Comparison of ENCODE assay signal across 4 worm cellular contexts in the genomic region with DNA sequence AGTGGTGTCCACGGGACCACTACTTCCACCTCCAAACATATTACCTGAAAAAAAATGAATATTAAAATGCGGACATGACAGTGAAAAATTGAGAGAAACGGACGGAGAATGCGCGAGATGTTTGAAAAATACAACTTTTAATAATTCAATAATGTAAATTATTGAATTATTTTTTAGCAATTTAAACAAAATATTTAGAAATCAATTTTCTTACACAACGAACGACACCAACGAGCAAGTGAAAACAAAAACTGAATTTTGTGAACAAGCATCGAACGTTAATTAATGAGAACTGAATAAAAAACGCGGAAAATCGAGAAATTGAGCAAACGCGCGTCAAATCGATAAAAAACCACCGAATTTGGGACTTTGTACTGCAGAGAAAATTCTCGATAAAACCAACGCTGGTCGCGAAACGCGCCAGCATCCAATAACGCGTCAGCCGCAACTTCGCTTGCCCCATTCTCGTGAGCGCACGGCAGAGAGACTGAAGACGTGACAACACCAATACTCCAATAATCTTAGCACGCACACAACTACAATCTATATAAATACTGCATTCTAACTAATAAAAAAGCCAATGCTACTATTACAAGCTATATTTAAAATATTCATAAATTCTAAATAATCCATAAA.
A peak's percentile ranks its signal among the peaks of the same experiment; 100 is the strongest.
TF ChIP-seq lines count a peak whose summit lies in the region.

A gene (minus strand): TSS at position 51 of the 636 bp plus-strand sequence.
A gene (plus strand): TSS at position 447 of the 636 bp plus-strand sequence.

TF ChIP-seq in whole organism, L2 larva, 48 proteins besides CTCF, POLR2A, EP300 and RAD21 (continued from another document):
- TF ChIP-seq nhr-10 (tag; optimal IDR thresholded peaks at IDR 0.05; lab: Kevin White, UChicago) (peak; percentile 42), ceh-16 (tag; optimal IDR thresholded peaks at IDR 0.05; lab: Kevin White, UChicago) (peak; percentile 61), zag-1 (tag; optimal IDR thresholded peaks at IDR 0.05; lab: Kevin White, UChicago) (peak; percentile 43), Y55F3AM.14 (GFP tag; optimal IDR thresholded peaks at IDR 0.05; lab: Kevin White, UChicago) (peak; percentile 99), snpc-4 (tag; optimal IDR thresholded peaks at IDR 0.05; lab: Kevin White, UChicago) (peak; percentile 74), skn-1 (tag; optimal IDR thresholded peaks at IDR 0.05; lab: Kevin White, UChicago) (no peak), unc-55 (GFP tag; optimal IDR thresholded peaks at IDR 0.05; lab: Kevin White, UChicago) (peak; percentile 95), sma-3 (GFP tag; optimal IDR thresholded peaks at IDR 0.05; lab: Kevin White, UChicago) (peak; percentile 90), ZK546.5 (tag; optimal IDR thresholded peaks at IDR 0.05; lab: Kevin White, UChicago) (no peak), nhr-77 (tag; optimal IDR thresholded peaks at IDR 0.05; lab: Kevin White, UChicago) (no peak), unc-62 (GFP tag; optimal IDR thresholded peaks at IDR 0.05; lab: Kevin White, UChicago) (peak; percentile 22), lin-39 (tag; optimal IDR thresholded peaks at IDR 0.05; lab: Kevin White, UChicago) (no peak), nhr-21 (tag; optimal IDR thresholded peaks at IDR 0.05; lab: Kevin White, UChicago) (peak; percentile 81), ztf-11 (tag; optimal IDR thresholded peaks at IDR 0.05; lab: Kevin White, UChicago) (no peak), sem-4 (tag; optimal IDR thresholded peaks at IDR 0.05; lab: Kevin White, UChicago) (peak; percentile 84), lin-11 (tag; optimal IDR thresholded peaks at IDR 0.05; lab: Kevin White, UChicago) (peak; percentile 97), elt-1 (tag; optimal IDR thresholded peaks at IDR 0.05; lab: Kevin White, UChicago) (no peak), gmeb-1 (tag; optimal IDR thresholded peaks at IDR 0.05; lab: Kevin White, UChicago) (peak; percentile 90), dmd-4 (tag; optimal IDR thresholded peaks at IDR 0.05; lab: Kevin White, UChicago) (no peak), fos-1 (tag; optimal IDR thresholded peaks at IDR 0.05; lab: Kevin White, UChicago) (peak; percentile 49), sma-9 (GFP tag; optimal IDR thresholded peaks at IDR 0.05; lab: Kevin White, UChicago) (peak; percentile 91), sma-9 (tag; optimal IDR thresholded peaks at IDR 0.05; lab: Kevin White, UChicago) (no peak), mdl-1 (tag; optimal IDR thresholded peaks at IDR 0.05; lab: Kevin White, UChicago) (peak in 1 of 2 experiments; percentile 68), crh-2 (tag; optimal IDR thresholded peaks at IDR 0.05; lab: Kevin White, UChicago) (peak; percentile 93), elt-3 (tag; optimal IDR thresholded peaks at IDR 0.05; lab: Kevin White, UChicago) (no peak), F13H6.1 (tag; optimal IDR thresholded peaks at IDR 0.05; lab: Kevin White, UChicago) (peak; percentile 88)

TF ChIP-seq in whole organism, L4 larva, 104 proteins besides CTCF, POLR2A, EP300 and RAD21 (continued from another document and continues in another):
- TF ChIP-seq madf-9 (GFP tag; conservative IDR thresholded peaks at IDR 0.05; lab: Robert Waterston, UW) = peak; percentile 65
- peak; percentile 95 for TF ChIP-seq nhr-102 (tag; optimal IDR thresholded peaks at IDR 0.05; lab: Kevin White, UChicago)
- TF ChIP-seq dmd-8 (GFP tag; IDR thresholded peaks at IDR 0.05; lab: Robert Waterston, UW) = peak; percentile 64; the same call in 1 of the 2 replicates
- TF ChIP-seq daf-16 (GFP tag; optimal IDR thresholded peaks at IDR 0.05; lab: Kevin White, UChicago) = peak in 1 of 2 experiments; percentile 66
- TF ChIP-seq daf-16 (tag; optimal IDR thresholded peaks at IDR 0.05; lab: Kevin White, UChicago) = peak; percentile 73
- no peak for TF ChIP-seq lin-39 (tag; optimal IDR thresholded peaks at IDR 0.05; lab: Kevin White, UChicago)
- TF ChIP-seq nhr-76 (tag; optimal IDR thresholded peaks at IDR 0.05; lab: Kevin White, UChicago) = no peak
- TF ChIP-seq ctbp-1 (GFP tag; IDR thresholded peaks at IDR 0.05; lab: Robert Waterston, UW) = peak; percentile 93
- no peak for TF ChIP-seq nhr-111 (GFP tag; optimal IDR thresholded peaks at IDR 0.05; lab: Kevin White, UChicago)
- TF ChIP-seq lin-13 (GFP tag; optimal IDR thresholded peaks at IDR 0.05; lab: Kevin White, UChicago) = peak; percentile 89
- peak in 1 of 2 experiments; percentile 98 for TF ChIP-seq unc-62 (GFP tag; optimal IDR thresholded peaks at IDR 0.05 in 1 of 2; lab: Kevin White, UChicago)
- no peak for TF ChIP-seq unc-62 (tag; optimal IDR thresholded peaks at IDR 0.05; lab: Kevin White, UChicago)
- peak; percentile 91 for TF ChIP-seq lin-38 (GFP tag; IDR thresholded peaks at IDR 0.05; lab: Robert Waterston, UW)
- peak; percentile 81 for TF ChIP-seq ztf-7 (tag; optimal IDR thresholded peaks at IDR 0.05; lab: Kevin White, UChicago)
- peak; percentile 79 for TF ChIP-seq mxl-3 (GFP tag; optimal IDR thresholded peaks at IDR 0.05; lab: Kevin White, UChicago)
- 0 out of 2 replicates have a peak, but pooled peaks have one; percentile 58 for TF ChIP-seq dmd-9 (GFP tag; IDR thresholded peaks at IDR 0.05; lab: Robert Waterston, UW)
- peak; percentile 66 for TF ChIP-seq unc-130 (GFP tag; optimal IDR thresholded peaks at IDR 0.05; lab: Kevin White, UChicago)
- TF ChIP-seq daf-12 (tag; optimal IDR thresholded peaks at IDR 0.05; lab: Kevin White, UChicago) = no peak
- no peak for TF ChIP-seq ces-1 (GFP tag; optimal IDR thresholded peaks at IDR 0.05; lab: Kevin White, UChicago)
- TF ChIP-seq aly-2 (tag; optimal IDR thresholded peaks at IDR 0.05; lab: Kevin White, UChicago) = no peak
- TF ChIP-seq mdl-1 (tag; optimal IDR thresholded peaks at IDR 0.05; lab: Kevin White, UChicago) = peak in 1 of 2 experiments; percentile 52
- TF ChIP-seq ceh-20 (GFP tag; IDR thresholded peaks at IDR 0.05; lab: Robert Waterston, UW) = peak; percentile 94
- peak; percentile 50; the same call in 1 of the 2 replicates for TF ChIP-seq snpc-1.2 (GFP tag; IDR thresholded peaks at IDR 0.05; lab: Robert Waterston, UW)
- peak; percentile 99 for TF ChIP-seq aha-1 (tag; lab: Kevin White, UChicago)
- TF ChIP-seq vab-7 (GFP tag; IDR thresholded peaks at IDR 0.05; lab: Robert Waterston, UW) = peak; percentile 63
- TF ChIP-seq F10B5.3 (tag; optimal IDR thresholded peaks at IDR 0.05; lab: Kevin White, UChicago) = peak; percentile 75
- TF ChIP-seq ztf-11 (tag; optimal IDR thresholded peaks at IDR 0.05; lab: Kevin White, UChicago) = no peak
- peak; percentile 84 for TF ChIP-seq spr-1 (tag; optimal IDR thresholded peaks at IDR 0.05; lab: Kevin White, UChicago)
- TF ChIP-seq nhr-11 (tag; optimal IDR thresholded peaks at IDR 0.05; lab: Kevin White, UChicago) = peak; percentile 83
- TF ChIP-seq set-16 (GFP tag; IDR thresholded peaks at IDR 0.05; lab: Robert Waterston, UW) = no peak; the same call in 1 of the 2 replicates
- TF ChIP-seq zip-11 (GFP tag; IDR thresholded peaks at IDR 0.05; lab: Robert Waterston, UW) = no peak
- peak; percentile 83 for TF ChIP-seq nhr-28 (tag; optimal IDR thresholded peaks at IDR 0.05; lab: Kevin White, UChicago)
- peak; percentile 90 for TF ChIP-seq spr-3 (GFP tag; optimal IDR thresholded peaks at IDR 0.05; lab: Kevin White, UChicago)

TF ChIP-seq in whole organism, late embryonic, 69 proteins besides CTCF, POLR2A, EP300 and RAD21 (continued from another document and continues in another):
- TF ChIP-seq ceh-14 (tag; optimal IDR thresholded peaks at IDR 0.05; lab: Kevin White, UChicago) (peak; percentile 80), ztf-16 (tag; optimal IDR thresholded peaks at IDR 0.05; lab: Kevin White, UChicago) (no peak), hlh-8 (tag; optimal IDR thresholded peaks at IDR 0.05; lab: Kevin White, UChicago) (no peak), nfya-1 (tag; optimal IDR thresholded peaks at IDR 0.05; lab: Kevin White, UChicago) (peak; percentile 76), eyg-1 (tag; optimal IDR thresholded peaks at IDR 0.05; lab: Kevin White, UChicago) (no peak), hlh-15 (tag; optimal IDR thresholded peaks at IDR 0.05; lab: Kevin White, UChicago) (no peak), C08G9.2 (tag; optimal IDR thresholded peaks at IDR 0.05; lab: Kevin White, UChicago) (no peak), hlh-6 (tag; optimal IDR thresholded peaks at IDR 0.05; lab: Kevin White, UChicago) (peak; percentile 1), unc-86 (tag; optimal IDR thresholded peaks at IDR 0.05; lab: Kevin White, UChicago) (peak; percentile 61), sdc-2 (tag; optimal IDR thresholded peaks at IDR 0.05; lab: Kevin White, UChicago) (peak; percentile 18), pha-4 (tag; optimal IDR thresholded peaks at IDR 0.05; lab: Kevin White, UChicago) (no peak), ceh-19 (GFP tag; optimal IDR thresholded peaks at IDR 0.05; lab: Kevin White, UChicago) (peak; percentile 35), ceh-6 (GFP tag; optimal IDR thresholded peaks at IDR 0.05; lab: Kevin White, UChicago) (no peak), ceh-34 (tag; optimal IDR thresholded peaks at IDR 0.05; lab: Kevin White, UChicago) (peak; percentile 83), ama-1 (optimal IDR thresholded peaks at IDR 0.05; lab: Kevin White, UChicago) (no peak), C38D4.7 (GFP tag; optimal IDR thresholded peaks at IDR 0.05; lab: Kevin White, UChicago) (peak; percentile 46), sox-2 (GFP tag; IDR thresholded peaks at IDR 0.05; lab: Robert Waterston, UW) (no peak), dve-1 (tag; optimal IDR thresholded peaks at IDR 0.05; lab: Kevin White, UChicago) (peak; percentile 7), ceh-45 (GFP tag; IDR thresholded peaks at IDR 0.05; lab: Robert Waterston, UW) (peak; percentile 32; the same call in 1 of the 2 replicates), unc-55 (GFP tag; optimal IDR thresholded peaks at IDR 0.05; lab: Kevin White, UChicago) (peak; percentile 61), ceh-22 (tag; optimal IDR thresholded peaks at IDR 0.05; lab: Kevin White, UChicago) (no peak), rnt-1 (tag; optimal IDR thresholded peaks at IDR 0.05; lab: Kevin White, UChicago) (peak; percentile 30), K09A11.1 (tag; optimal IDR thresholded peaks at IDR 0.05; lab: Kevin White, UChicago; ENCODE audit: insufficient read depth) (peak; percentile 37), pax-1 (tag; optimal IDR thresholded peaks at IDR 0.05; lab: Kevin White, UChicago) (no peak), npax-4 (tag; optimal IDR thresholded peaks at IDR 0.05; lab: Kevin White, UChicago) (no peak), mec-3 (tag; optimal IDR thresholded peaks at IDR 0.05; lab: Kevin White, UChicago; ENCODE audit: borderline replicate concordance) (no peak), odd-2 (tag; optimal IDR thresholded peaks at IDR 0.05; lab: Kevin White, UChicago) (no peak), zip-5 (tag; optimal IDR thresholded peaks at IDR 0.05; lab: Kevin White, UChicago) (no peak), fkh-6 (tag; optimal IDR thresholded peaks at IDR 0.05; lab: Kevin White, UChicago) (no peak), fax-1 (tag; optimal IDR thresholded peaks at IDR 0.05; lab: Kevin White, UChicago) (no peak), nhr-232 (tag; optimal IDR thresholded peaks at IDR 0.05; lab: Kevin White, UChicago) (peak; percentile 29), pqm-1 (tag; optimal IDR thresholded peaks at IDR 0.05; lab: Kevin White, UChicago) (no peak), ceh-2 (tag; optimal IDR thresholded peaks at IDR 0.05; lab: Kevin White, UChicago) (peak; percentile 29), ttx-3 (tag; optimal IDR thresholded peaks at IDR 0.05; lab: Kevin White, UChicago) (peak; percentile 26), ceh-24 (tag; optimal IDR thresholded peaks at IDR 0.05; lab: Kevin White, UChicago) (no peak), ref-2 (tag; optimal IDR thresholded peaks at IDR 0.05; lab: Kevin White, UChicago) (peak; percentile 48), tbx-2 (tag; optimal IDR thresholded peaks at IDR 0.05; lab: Kevin White, UChicago) (peak; percentile 64)

TF ChIP-seq in whole organism, mixed stage, embryonic, 35 proteins besides CTCF, POLR2A, EP300 and RAD21 (continued from another document):
- TF ChIP-seq lsy-2 (tag; optimal IDR thresholded peaks at IDR 0.05; lab: Kevin White, UChicago) (peak; percentile 72), sptf-1 (tag; optimal IDR thresholded peaks at IDR 0.05; lab: Kevin White, UChicago) (peak; percentile 90), blmp-1 (tag; optimal IDR thresholded peaks at IDR 0.05; lab: Kevin White, UChicago) (no peak), nhr-76 (tag; optimal IDR thresholded peaks at IDR 0.05; lab: Kevin White, UChicago) (no peak), ceh-43 (GFP tag; optimal IDR thresholded peaks at IDR 0.05; lab: Kevin White, UChicago) (peak; percentile 68), unc-62 (GFP tag; optimal IDR thresholded peaks at IDR 0.05; lab: Kevin White, UChicago) (peak; percentile 19), unc-120 (tag; optimal IDR thresholded peaks at IDR 0.05; lab: Kevin White, UChicago; ENCODE audit: poor library complexity, severe bottlenecking) (peak; percentile 65)
